Worm (Caenorhabditis elegans) whole organism, young adult: ENCODE results near the gene mig-5.

Experiments
- gei-17 ChIP-seq: fragments of 200-800 bp; sonication (Bioruptor generic); optimal IDR thresholded peaks from 2 replicates; lab custom pipeline; 2018; ENCODE audit warnings: mild to moderate bottlenecking, missing genetic modification characterization, missing compliant biosample characterization
- pha-4 ChIP-seq: fragments of 150-350 bp; sonication (generic microtip); optimal IDR thresholded peaks from 2 replicates; lab custom pipeline; 2014; ENCODE audit warnings: missing biosample characterization, missing genetic modification reagents, missing genetic modification characterization
- snpc-1.1 ChIP-seq: sonication (generic microtip); optimal IDR thresholded peaks from 2 replicates; lab custom pipeline; 2017; ENCODE audit warnings: missing genetic modification characterization, mild to moderate bottlenecking, missing compliant biosample characterization, antibody characterized with exemption, moderate library complexity, missing genotype, missing genetic modification reagents; ENCODE audit not compliant: insufficient read depth

ce11 chrII:8209476-8209875 is 24.7 kb upstream of the mig-5 start, which contains the start of gene M110.8:
- no peak for TF ChIP-seq gei-17 (GFP tag; lab: Kevin White, UChicago)
- TF ChIP-seq pha-4 (tag; lab: Kevin White, UChicago), result no peak
- no peak for TF ChIP-seq snpc-1.1
